Worm (Caenorhabditis elegans): Measurements from ENCODE around the gene gpr-1.

gpr-1 gene

DNA sequence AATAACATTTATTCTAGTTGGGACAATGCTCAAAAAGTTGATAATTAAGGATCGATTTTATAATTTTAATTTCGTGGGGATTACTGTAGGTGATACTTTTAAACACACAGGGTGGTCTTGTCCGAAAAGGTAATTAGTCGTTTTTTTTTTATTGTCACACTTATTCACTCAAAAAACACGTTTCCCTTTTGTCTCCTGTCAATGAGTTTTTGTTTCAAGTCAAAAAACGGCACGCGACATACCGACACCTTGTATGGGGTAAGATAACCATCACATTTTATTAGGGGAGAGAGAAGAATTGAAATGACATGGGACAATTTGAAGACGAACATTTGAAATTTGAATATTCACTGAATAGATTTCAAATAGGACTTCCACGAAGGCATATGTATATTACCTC, 3.6 kb upstream of the gpr-1 start:
- no peak for TF ChIP-seq hmbx-1 (tag; optimal IDR thresholded peaks at IDR 0.05)
- TF ChIP-seq flt-1 (GFP tag; IDR thresholded peaks at IDR 0.05) = no peak
- TF ChIP-seq ama-1 (optimal IDR thresholded peaks at IDR 0.05) = no peak
- no peak for TF ChIP-seq hmg-4 (GFP tag; optimal IDR thresholded peaks at IDR 0.05)
- no peak for TF ChIP-seq hnd-1 (tag; optimal IDR thresholded peaks at IDR 0.05)
- TF ChIP-seq tbx-37 (GFP tag; conservative IDR thresholded peaks at IDR 0.05) = no peak
- no peak for TF ChIP-seq ceh-36 (tag; optimal IDR thresholded peaks at IDR 0.05)
- TF ChIP-seq aly-1 (tag; optimal IDR thresholded peaks at IDR 0.05) = no peak
- no peak for TF ChIP-seq ets-7 (tag; optimal IDR thresholded peaks at IDR 0.05)
- no peak for TF ChIP-seq ceh-13 (GFP tag; optimal IDR thresholded peaks at IDR 0.05)
- TF ChIP-seq tra-4 (tag; optimal IDR thresholded peaks at IDR 0.05) = no peak
- TF ChIP-seq F13C5.2 (tag; optimal IDR thresholded peaks at IDR 0.05) = no peak
- TF ChIP-seq pes-1 (GFP tag; IDR thresholded peaks at IDR 0.05) = no peak
- no peak for TF ChIP-seq tbx-11 (GFP tag; IDR thresholded peaks at IDR 0.05)
- no peak for TF ChIP-seq scrt-1 (GFP tag; IDR thresholded peaks at IDR 0.05)
- no peak for TF ChIP-seq sea-1 (GFP tag; conservative IDR thresholded peaks at IDR 0.05)
- TF ChIP-seq B0310.2 (tag; optimal IDR thresholded peaks at IDR 0.05) = no peak

DNA sequence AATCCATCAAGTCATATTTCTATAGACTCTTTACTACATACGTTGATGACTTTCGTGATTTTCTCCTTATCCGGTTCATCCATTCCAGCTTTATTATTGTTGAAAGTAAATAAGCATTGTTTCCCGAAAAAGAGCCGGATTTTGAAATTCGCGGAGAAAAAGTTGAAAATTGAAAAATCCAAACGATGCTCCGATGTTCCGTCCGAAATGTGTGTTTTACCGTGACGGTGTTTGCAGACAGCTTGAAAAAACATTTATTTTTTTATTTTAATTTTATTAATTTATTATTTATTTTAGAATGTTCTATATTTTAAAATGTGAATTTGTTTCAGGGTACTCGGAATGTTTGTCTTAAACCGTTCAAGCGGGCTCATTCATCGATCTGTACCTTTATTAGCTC, 2.1 kb downstream of the gpr-1 start, which contains the start of gene dnj-10:
Gene dnj-10, plus strand, starts transcription at position 333 of the 400 bp plus-strand sequence.
- no peak for TF ChIP-seq ceh-13 (GFP tag; optimal IDR thresholded peaks at IDR 0.05)
- TF ChIP-seq B0310.2 (tag; optimal IDR thresholded peaks at IDR 0.05) = no peak
- no peak for TF ChIP-seq hnd-1 (tag; optimal IDR thresholded peaks at IDR 0.05)
- TF ChIP-seq tra-4 (tag; optimal IDR thresholded peaks at IDR 0.05) = no peak
- no peak for TF ChIP-seq flt-1 (GFP tag; IDR thresholded peaks at IDR 0.05)
- no peak for TF ChIP-seq ceh-36 (tag; optimal IDR thresholded peaks at IDR 0.05)
- no peak for TF ChIP-seq ama-1 (optimal IDR thresholded peaks at IDR 0.05)
- TF ChIP-seq F13C5.2 (tag; optimal IDR thresholded peaks at IDR 0.05) = no peak
- no peak for TF ChIP-seq tbx-37 (GFP tag; conservative IDR thresholded peaks at IDR 0.05)
- no peak for TF ChIP-seq hmg-4 (GFP tag; optimal IDR thresholded peaks at IDR 0.05)
- no peak for TF ChIP-seq hmbx-1 (tag; optimal IDR thresholded peaks at IDR 0.05)
- no peak for TF ChIP-seq pes-1 (GFP tag; IDR thresholded peaks at IDR 0.05)
- TF ChIP-seq scrt-1 (GFP tag; IDR thresholded peaks at IDR 0.05) = no peak
- no peak for TF ChIP-seq tbx-11 (GFP tag; IDR thresholded peaks at IDR 0.05)
- TF ChIP-seq ets-7 (tag; optimal IDR thresholded peaks at IDR 0.05) = no peak

- TF ChIP-seq F13C5.2 (tag; optimal IDR thresholded peaks at IDR 0.05) (no peak), ceh-13 (GFP tag; optimal IDR thresholded peaks at IDR 0.05) (no peak), hmg-4 (GFP tag; optimal IDR thresholded peaks at IDR 0.05) (no peak)
Measured at ce11 chrIII:8636803-8637202, 8.1 kb downstream of the gpr-1 start.

- TF ChIP-seq scrt-1 (GFP tag; IDR thresholded peaks at IDR 0.05) (peak; percentile 40; the same call in 1 of the 2 replicates), ets-7 (tag; optimal IDR thresholded peaks at IDR 0.05) (no peak)
Measured at ce11 chrIII:8639188-8639795, 10.6 kb downstream of the gpr-1 start, which contains the start of gene fip-1. fip-1 (plus strand) TSS chrIII:8639745.

- no peak for TF ChIP-seq ceh-13 (GFP tag; optimal IDR thresholded peaks at IDR 0.05)
- no peak for TF ChIP-seq tbx-37 (GFP tag; conservative IDR thresholded peaks at IDR 0.05)
- no peak for TF ChIP-seq aly-1 (tag; optimal IDR thresholded peaks at IDR 0.05)
- no peak for TF ChIP-seq ets-7 (tag; optimal IDR thresholded peaks at IDR 0.05)
- no peak for TF ChIP-seq hmbx-1 (tag; optimal IDR thresholded peaks at IDR 0.05)
- no peak for TF ChIP-seq ama-1 (optimal IDR thresholded peaks at IDR 0.05)
- TF ChIP-seq hmg-4 (GFP tag; optimal IDR thresholded peaks at IDR 0.05) = no peak
- no peak for TF ChIP-seq scrt-1 (GFP tag; IDR thresholded peaks at IDR 0.05)
- no peak for TF ChIP-seq ceh-36 (tag; optimal IDR thresholded peaks at IDR 0.05)
- no peak for TF ChIP-seq tra-4 (tag; optimal IDR thresholded peaks at IDR 0.05)
- TF ChIP-seq sea-1 (GFP tag; conservative IDR thresholded peaks at IDR 0.05) = no peak
- TF ChIP-seq F13C5.2 (tag; optimal IDR thresholded peaks at IDR 0.05) = no peak
- TF ChIP-seq B0310.2 (tag; optimal IDR thresholded peaks at IDR 0.05) = no peak
- TF ChIP-seq hnd-1 (tag; optimal IDR thresholded peaks at IDR 0.05) = no peak
- no peak for TF ChIP-seq tbx-11 (GFP tag; IDR thresholded peaks at IDR 0.05)
Measured at ce11 chrIII:8643639-8644038, 14.9 kb downstream of the gpr-1 start, which contains the start of gene twk-7. twk-7 (minus strand) TSS chrIII:8643739.

DNA sequence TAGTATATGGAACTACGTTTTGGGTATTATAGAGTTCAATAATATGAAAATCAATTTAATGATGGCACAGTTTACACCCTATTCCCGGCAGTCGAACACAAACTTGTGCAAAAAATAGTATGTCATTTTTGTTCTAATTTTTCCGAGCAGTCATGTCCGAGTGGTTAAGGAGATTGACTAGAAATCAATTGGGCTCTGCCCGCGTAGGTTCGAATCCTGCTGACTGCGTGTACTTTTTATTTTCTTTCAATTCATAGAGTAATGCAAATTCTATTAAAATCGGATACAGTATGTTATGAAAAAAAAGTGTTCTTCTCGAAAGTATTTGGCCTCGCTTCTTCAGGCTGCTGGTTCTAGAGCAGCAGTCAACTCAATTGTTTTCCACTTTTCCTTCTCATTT, 17.3 kb downstream of the gpr-1 start:
- TF ChIP-seq pes-1 (GFP tag; IDR thresholded peaks at IDR 0.05) (no peak), ama-1 (optimal IDR thresholded peaks at IDR 0.05) (no peak), B0310.2 (tag; optimal IDR thresholded peaks at IDR 0.05) (no peak), F13C5.2 (tag; optimal IDR thresholded peaks at IDR 0.05) (no peak), tbx-37 (GFP tag; conservative IDR thresholded peaks at IDR 0.05) (no peak), hmg-4 (GFP tag; optimal IDR thresholded peaks at IDR 0.05) (no peak)

ce11 chrIII:8648589-8648988, 19.9 kb downstream of the gpr-1 start, which contains the start of gene F22B7.3:
F22B7.3 (plus strand) TSS chrIII:8648889.
- TF ChIP-seq B0310.2 (tag; optimal IDR thresholded peaks at IDR 0.05) (no peak), tbx-11 (GFP tag; IDR thresholded peaks at IDR 0.05) (no peak), pes-1 (GFP tag; IDR thresholded peaks at IDR 0.05) (no peak), tbx-37 (GFP tag; conservative IDR thresholded peaks at IDR 0.05) (no peak), F13C5.2 (tag; optimal IDR thresholded peaks at IDR 0.05) (no peak), sea-1 (GFP tag; conservative IDR thresholded peaks at IDR 0.05) (no peak), ceh-13 (GFP tag; optimal IDR thresholded peaks at IDR 0.05) (no peak)

DNA sequence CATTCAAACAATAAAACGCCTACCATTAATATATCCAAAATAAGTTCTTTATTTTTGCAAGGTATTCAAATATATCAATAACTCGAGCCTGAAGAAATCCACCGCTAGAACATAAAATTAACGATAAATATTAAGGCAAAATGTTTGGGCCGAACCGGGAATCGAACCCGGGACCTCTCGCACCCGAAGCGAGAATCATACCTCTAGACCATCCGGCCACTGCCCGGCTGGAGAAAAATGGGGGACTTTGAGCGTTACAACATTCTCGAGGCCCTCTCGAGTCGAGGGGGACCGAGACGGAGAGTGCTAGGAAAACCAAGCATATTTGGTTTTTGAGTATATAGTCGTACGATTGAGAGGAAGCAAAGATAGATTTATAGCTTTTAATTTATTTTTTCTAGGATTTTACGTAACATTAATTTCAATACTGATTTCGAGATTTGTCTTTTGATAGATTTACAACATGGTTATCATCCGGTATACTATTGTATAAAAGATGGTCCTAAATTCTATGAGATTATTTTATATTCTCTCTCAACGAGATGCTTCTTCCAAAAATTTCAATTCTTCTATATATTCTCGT, 21.6 kb downstream of the gpr-1 start, which contains the start of gene flp-23:
Gene flp-23, plus strand, starts transcription at position 533 of the 583 bp plus-strand sequence.
- TF ChIP-seq pes-1 (GFP tag; IDR thresholded peaks at IDR 0.05) (peak; percentile 91), hmbx-1 (tag; optimal IDR thresholded peaks at IDR 0.05) (peak; percentile 48), scrt-1 (GFP tag; IDR thresholded peaks at IDR 0.05) (peak; percentile 90), ceh-36 (tag; optimal IDR thresholded peaks at IDR 0.05) (peak; percentile 79), ama-1 (optimal IDR thresholded peaks at IDR 0.05) (no peak), tbx-11 (GFP tag; IDR thresholded peaks at IDR 0.05) (peak; percentile 74), tra-4 (tag; optimal IDR thresholded peaks at IDR 0.05) (peak; percentile 59), F13C5.2 (tag; optimal IDR thresholded peaks at IDR 0.05) (peak; percentile 87), hnd-1 (tag; optimal IDR thresholded peaks at IDR 0.05) (peak; percentile 60), flt-1 (GFP tag; IDR thresholded peaks at IDR 0.05) (peak; percentile 87), aly-1 (tag; optimal IDR thresholded peaks at IDR 0.05) (peak; percentile 88), hmg-4 (GFP tag; optimal IDR thresholded peaks at IDR 0.05) (peak; percentile 85), sea-1 (GFP tag; conservative IDR thresholded peaks at IDR 0.05) (peak; percentile 89), ceh-13 (GFP tag; optimal IDR thresholded peaks at IDR 0.05) (peak; percentile 69), ets-7 (tag; optimal IDR thresholded peaks at IDR 0.05) (peak; percentile 58), B0310.2 (tag; optimal IDR thresholded peaks at IDR 0.05) (peak; percentile 45), tbx-37 (GFP tag; conservative IDR thresholded peaks at IDR 0.05) (peak; percentile 80; the same call in 1 of the 2 replicates)
